Worm (Caenorhabditis elegans) whole organism, young adult: ENCODE results near the gene Y73B6BL.270.

Experiments
- K12H6.12 ChIP-seq: fragments of 200-800 bp; sonication (Bioruptor generic); optimal IDR thresholded peaks from 2 replicates; lab custom pipeline; 2018; ENCODE audit warnings: mild to moderate bottlenecking, missing genetic modification characterization, missing compliant biosample characterization
- ZK185.1 ChIP-seq: sonication (generic microtip); optimal IDR thresholded peaks from 2 replicates; lab custom pipeline; 2016; ENCODE audit warnings: mild to moderate bottlenecking, missing genetic modification characterization, missing compliant biosample characterization; ENCODE audit not compliant: poor library complexity, severe bottlenecking
- ama-1 ChIP-seq, 3 experiments: fragments of 150-350 bp in 1 of 3; sonication (generic microtip) in 2 of 3; optimal IDR thresholded peaks; 2 replicates each; lab custom pipeline; 2014 to 2018; ENCODE audit warnings: missing biosample characterization in 2 of 3, missing genetic modification characterization in 2 of 3, missing genetic modification reagents in 2 of 3
- attf-5 ChIP-seq: fragments of 200-800 bp; sonication (Bioruptor generic); optimal IDR thresholded peaks from 2 replicates; lab custom pipeline; 2018; ENCODE audit warnings: mild to moderate bottlenecking, missing genetic modification characterization, missing compliant biosample characterization
- ceh-91 ChIP-seq: fragments of 200-800 bp; sonication (Bioruptor generic); IDR thresholded peaks from 2 replicates; pipeline ENCODE4 v1.3.6; 2022; ENCODE audit warnings: missing genetic modification reagents, missing genetic modification characterization, missing compliant biosample characterization
- efl-1 ChIP-seq: fragments of 150-350 bp; optimal IDR thresholded peaks from 2 replicates; lab custom pipeline; 2014; ENCODE audit warnings: missing biosample characterization, missing genetic modification reagents, missing genetic modification characterization
- ets-4 ChIP-seq: fragments of 200-800 bp; sonication (Bioruptor generic); optimal IDR thresholded peaks from 2 replicates; lab custom pipeline; 2018; ENCODE audit warnings: mild to moderate bottlenecking, missing genetic modification characterization, missing compliant biosample characterization
- hsf-1 ChIP-seq: fragments of 200-800 bp; sonication (Bioruptor generic); IDR thresholded peaks from 2 replicates; pipeline ENCODE4 v1.3.6; 2022; ENCODE audit warnings: missing genetic modification reagents, missing genetic modification characterization, missing compliant biosample characterization
- snpc-3.4 ChIP-seq: sonication (generic microtip); optimal IDR thresholded peaks from 2 replicates; lab custom pipeline; 2017; ENCODE audit warnings: missing genetic modification characterization, mild to moderate bottlenecking, missing compliant biosample characterization, antibody characterized with exemption, moderate library complexity, missing genotype, missing genetic modification reagents
- zim-3 ChIP-seq: sonication (generic microtip); optimal IDR thresholded peaks from 2 replicates; lab custom pipeline; 2017; ENCODE audit warnings: mild to moderate bottlenecking, missing genetic modification characterization, moderate library complexity, missing compliant biosample characterization
- ztf-6 ChIP-seq: fragments of 200-800 bp; sonication (Bioruptor generic); IDR thresholded peaks from 2 replicates; pipeline ENCODE4 v1.3.6; 2022; ENCODE audit warnings: missing genetic modification reagents, missing genetic modification characterization, missing compliant biosample characterization

DNA sequence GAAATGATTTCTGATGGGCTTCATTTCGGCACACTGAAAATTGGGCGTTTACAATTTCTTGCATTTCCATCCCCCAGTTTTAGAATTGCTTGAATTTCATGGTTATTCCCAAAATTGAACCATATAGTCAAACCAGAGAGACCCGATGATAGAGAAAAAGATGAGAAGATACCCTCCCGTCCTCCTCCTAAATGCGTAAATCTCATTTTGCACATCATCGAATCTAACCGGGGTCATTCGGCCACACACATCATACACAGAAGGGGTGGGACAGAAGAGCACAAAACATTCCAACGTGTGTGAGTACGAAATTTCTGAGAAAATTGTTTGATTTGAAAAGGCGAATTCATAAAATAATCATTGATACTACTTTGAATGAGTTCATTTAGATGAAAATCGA, 1.5 kb upstream of the Y73B6BL.270 start:
- TF ChIP-seq attf-5 (GFP tag; lab: Kevin White, UChicago), result no peak
- no peak for TF ChIP-seq zim-3 (tag; lab: Kevin White, UChicago)
- no peak for TF ChIP-seq efl-1
- TF ChIP-seq ZK185.1, result no peak
- TF ChIP-seq K12H6.12 (tag; lab: Kevin White, UChicago), result no peak
- no peak for TF ChIP-seq ceh-91 (GFP tag; lab: Robert Waterston, UW)
- no peak for TF ChIP-seq ets-4 (GFP tag; lab: Kevin White, UChicago)
- no peak for TF ChIP-seq hsf-1 (GFP tag; lab: Robert Waterston, UW)
- no peak for TF ChIP-seq snpc-3.4 (tag; lab: Kevin White, UChicago)
- TF ChIP-seq ztf-6 (GFP tag; lab: Robert Waterston, UW), result no peak
- no peak for TF ChIP-seq ama-1 (optimal IDR thresholded peaks at IDR 0.05; lab: Kevin White, UChicago)
- no peak for TF ChIP-seq ama-1 (GFP tag; optimal IDR thresholded peaks at IDR 0.05; lab: Kevin White, UChicago)
